Fruit fly (Drosophila melanogaster) whole organism, embryonic: Measurements from ENCODE around the gene mAcon1.

Experiments used
- BEAF-32 ChIP-seq: fragments of 200-800 bp; sonication (Bioruptor generic); optimal IDR thresholded peaks from 3 replicates; lab custom pipeline; 2017; ENCODE audit warnings: missing biosample characterization, missing genetic modification characterization, mild to moderate bottlenecking, moderate library complexity, missing genetic modification reagents
- CG10366 ChIP-seq: fragments of 200-800 bp; sonication (Bioruptor generic); IDR thresholded peaks from 2 replicates; pipeline ENCODE4 v1.3.6; 2022; ENCODE audit warnings: missing biosample characterization, missing genetic modification characterization
- CG10431 ChIP-seq: fragments of 200-800 bp; sonication (Bioruptor generic); optimal IDR thresholded peaks from 3 replicates; lab custom pipeline; 2018; ENCODE audit warnings: missing biosample characterization, mild to moderate bottlenecking, missing genetic modification characterization
- CG10959 ChIP-seq: fragments of 200-800 bp; sonication (Bioruptor generic); IDR thresholded peaks from 2 replicates; pipeline ENCODE4 v1.3.6; 2022; ENCODE audit warnings: missing biosample characterization, missing genetic modification characterization
- CG13894 ChIP-seq: fragments of 200-800 bp; sonication (Bioruptor generic); optimal IDR thresholded peaks from 3 replicates; lab custom pipeline; 2018; ENCODE audit warnings: missing biosample characterization, mild to moderate bottlenecking, missing genetic modification characterization, moderate library complexity
- CG1529 ChIP-seq: fragments of 200-800 bp; sonication (Bioruptor generic); optimal IDR thresholded peaks from 3 replicates; lab custom pipeline; 2018; ENCODE audit warnings: missing biosample characterization, missing genetic modification characterization
- CG16813 ChIP-seq: fragments of 200-800 bp; sonication (Bioruptor generic); IDR thresholded peaks from 3 replicates; pipeline ENCODE4 v1.3.6; 2022; ENCODE audit warnings: missing biosample characterization, missing genetic modification characterization; ENCODE audit not compliant: partially characterized antibody
- CG16863 ChIP-seq: fragments of 200-800 bp; sonication (Bioruptor generic); optimal IDR thresholded peaks from 3 replicates; lab custom pipeline; 2016; ENCODE audit warnings: missing biosample characterization, missing genetic modification characterization
- CG17186 ChIP-seq: fragments of 200-800 bp; sonication (Bioruptor generic); optimal IDR thresholded peaks from 3 replicates; lab custom pipeline; 2017; ENCODE audit warnings: missing biosample characterization, missing genetic modification reagents, missing genetic modification characterization
- CG17612 ChIP-seq: fragments of 200-800 bp; sonication (Bioruptor generic); IDR thresholded peaks from 2 replicates; pipeline ENCODE4 v1.3.6; 2022; ENCODE audit warnings: missing biosample characterization, missing genetic modification characterization
- CG18011 ChIP-seq: fragments of 200-800 bp; sonication (Bioruptor generic); optimal IDR thresholded peaks from 2 replicates; lab custom pipeline; 2017; ENCODE audit warnings: missing biosample characterization, missing genetic modification characterization, mild to moderate bottlenecking, moderate library complexity, missing genotype
- CG2875 ChIP-seq: fragments of 200-800 bp; sonication (Bioruptor generic); optimal IDR thresholded peaks from 2 replicates; lab custom pipeline; 2017; ENCODE audit warnings: missing biosample characterization, mild to moderate bottlenecking, missing genetic modification characterization, missing genetic modification reagents
- CG31388 ChIP-seq: fragments of 200-800 bp; sonication (Bioruptor generic); optimal IDR thresholded peaks from 2 replicates; lab custom pipeline; 2016; ENCODE audit warnings: missing biosample characterization, missing genetic modification characterization
- CG32532 ChIP-seq: fragments of 200-800 bp; sonication (Bioruptor generic); IDR thresholded peaks from 2 replicates; pipeline ENCODE4 v1.3.6; 2022; ENCODE audit warnings: missing biosample characterization, missing genetic modification characterization
- CG3407 ChIP-seq: fragments of 200-800 bp; sonication (Bioruptor generic); optimal IDR thresholded peaks from 2 replicates; lab custom pipeline; 2018; ENCODE audit warnings: missing biosample characterization, mild to moderate bottlenecking, missing genetic modification characterization
- CG3847 ChIP-seq: fragments of 200-800 bp; sonication (Bioruptor generic); IDR thresholded peaks from 2 replicates; pipeline ENCODE4 v1.3.6; 2022; ENCODE audit warnings: missing biosample characterization, missing genetic modification characterization
- CG4424 ChIP-seq: fragments of 200-800 bp; sonication (Bioruptor generic); optimal IDR thresholded peaks from 3 replicates; lab custom pipeline; 2016; ENCODE audit warnings: missing biosample characterization, missing genetic modification characterization
- CG4617 ChIP-seq: fragments of 200-800 bp; sonication (Bioruptor generic); optimal IDR thresholded peaks from 3 replicates; lab custom pipeline; 2016; ENCODE audit warnings: missing biosample characterization, missing genetic modification characterization, borderline replicate concordance
- CG6254 ChIP-seq: fragments of 200-800 bp; sonication (Bioruptor generic); optimal IDR thresholded peaks from 3 replicates; lab custom pipeline; 2017; ENCODE audit warnings: mild to moderate bottlenecking, missing biosample characterization, missing genetic modification reagents, missing genetic modification characterization
- CG6683 ChIP-seq: fragments of 200-800 bp; sonication (Bioruptor generic); optimal IDR thresholded peaks from 2 replicates; lab custom pipeline; 2017; ENCODE audit warnings: missing biosample characterization, mild to moderate bottlenecking, missing genetic modification characterization, missing genetic modification reagents
- CG7556 ChIP-seq: fragments of 200-800 bp; sonication (Bioruptor generic); optimal IDR thresholded peaks from 2 replicates; lab custom pipeline; 2017; ENCODE audit warnings: missing biosample characterization, mild to moderate bottlenecking, missing genetic modification characterization
- CG8089 ChIP-seq: fragments of 200-800 bp; sonication (Bioruptor generic); optimal IDR thresholded peaks from 3 replicates; lab custom pipeline; 2016; ENCODE audit warnings: missing biosample characterization, missing genetic modification characterization
- CG8290 ChIP-seq, 3 experiments: fragments of 200-800 bp; sonication (Bioruptor generic); optimal IDR thresholded peaks; 2 replicates each; lab custom pipeline; 2016 to 2019; ENCODE audit warnings: missing biosample characterization in 3 of 3, missing genetic modification characterization in 3 of 3, mild to moderate bottlenecking in 2 of 3, moderate library complexity in 1 of 3
- CG8388 ChIP-seq: fragments of 200-800 bp; sonication (Bioruptor generic); optimal IDR thresholded peaks from 2 replicates; lab custom pipeline; 2019; ENCODE audit warnings: missing biosample characterization, mild to moderate bottlenecking, missing genetic modification characterization, moderate library complexity
- CG9797 ChIP-seq: fragments of 200-800 bp; sonication (Bioruptor generic); optimal IDR thresholded peaks from 3 replicates; lab custom pipeline; 2018; ENCODE audit warnings: missing biosample characterization, mild to moderate bottlenecking, missing genetic modification characterization
- CkIIα-i1 ChIP-seq: fragments of 200-800 bp; sonication (Bioruptor generic); IDR thresholded peaks from 2 replicates; pipeline ENCODE4 v1.3.6; 2022; ENCODE audit warnings: missing biosample characterization, missing genetic modification characterization
- CoRest ChIP-seq: fragments of 200-800 bp; sonication (Bioruptor generic); optimal IDR thresholded peaks from 3 replicates; lab custom pipeline; 2018; ENCODE audit warnings: missing biosample characterization, mild to moderate bottlenecking, missing genetic modification characterization, moderate library complexity
- D ChIP-seq, 2 experiments: fragments of 200-800 bp in 1 of 2; fragments of >200 bp in 1 of 2; sonication (Bioruptor generic) in 1 of 2; optimal IDR thresholded peaks; 2 replicates in 1 of 2; 3 replicates in 1 of 2; lab custom pipeline; 2017; ENCODE audit warnings: mild to moderate bottlenecking in 1 of 2, missing biosample characterization in 1 of 2, missing genetic modification characterization in 1 of 2, missing genetic modification reagents in 1 of 2
- Gsc ChIP-seq: fragments of 200-800 bp; sonication (Bioruptor generic); IDR thresholded peaks from 2 replicates; pipeline ENCODE4 v1.3.6; 2022; ENCODE audit warnings: missing biosample characterization, missing genetic modification characterization
- Hr51 ChIP-seq, 2 experiments: fragments of 200-800 bp; sonication (Bioruptor generic); optimal IDR thresholded peaks; 2 replicates in 1 of 2; 3 replicates in 1 of 2; lab custom pipeline; 2016 to 2018; ENCODE audit warnings: missing biosample characterization in 2 of 2, missing genetic modification characterization in 2 of 2, mild to moderate bottlenecking in 1 of 2, moderate library complexity in 1 of 2
- Hsf ChIP-seq: fragments of 200-800 bp; sonication (Bioruptor generic); optimal IDR thresholded peaks from 3 replicates; lab custom pipeline; 2016; ENCODE audit warnings: missing biosample characterization, missing genetic modification characterization
- Kr ChIP-seq: fragments of 200-800 bp; sonication (Bioruptor generic); optimal IDR thresholded peaks from 2 replicates; lab custom pipeline; 2017; ENCODE audit warnings: missing biosample characterization, mild to moderate bottlenecking, missing genetic modification characterization
- MTF-1 ChIP-seq: fragments of 200-800 bp; sonication (Bioruptor generic); optimal IDR thresholded peaks from 2 replicates; lab custom pipeline; 2018; ENCODE audit warnings: missing biosample characterization, mild to moderate bottlenecking, missing genetic modification characterization, borderline replicate concordance
- Mrtf ChIP-seq: fragments of 200-800 bp; sonication (Bioruptor generic); IDR thresholded peaks from 3 replicates; pipeline ENCODE4 v1.3.6; 2022; ENCODE audit warnings: missing biosample characterization, missing genetic modification characterization
- NC2β ChIP-seq: fragments of 200-800 bp; sonication (Bioruptor generic); optimal IDR thresholded peaks from 2 replicates; lab custom pipeline; 2016; ENCODE audit warnings: missing biosample characterization, missing genetic modification characterization
- Xrp1 ChIP-seq: fragments of 200-800 bp; sonication (Bioruptor generic); IDR thresholded peaks from 2 replicates; pipeline ENCODE4 v1.3.6; 2022; ENCODE audit warnings: missing biosample characterization, missing genetic modification characterization
- ab ChIP-seq: fragments of 200-800 bp; sonication (Bioruptor generic); optimal IDR thresholded peaks from 2 replicates; lab custom pipeline; 2016; ENCODE audit warnings: missing biosample characterization, missing genetic modification characterization
- ato ChIP-seq: fragments of 200-800 bp; sonication (Bioruptor generic); IDR thresholded peaks from 2 replicates; pipeline ENCODE4 v1.3.6; 2022; ENCODE audit warnings: missing biosample characterization, missing genetic modification characterization; ENCODE audit not compliant: partially characterized antibody
- crp ChIP-seq, 2 experiments: fragments of 200-800 bp; sonication (Bioruptor generic); optimal IDR thresholded peaks; 2 replicates in 1 of 2; 3 replicates in 1 of 2; lab custom pipeline; 2017; ENCODE audit warnings: missing biosample characterization in 2 of 2, missing genetic modification characterization in 2 of 2, mild to moderate bottlenecking in 1 of 2, moderate library complexity in 1 of 2
- dati ChIP-seq: fragments of 200-800 bp; sonication (Bioruptor generic); IDR thresholded peaks from 2 replicates; pipeline ENCODE4 v1.3.6; 2022; ENCODE audit warnings: missing biosample characterization, missing genetic modification characterization
- dpn ChIP-seq, 2 experiments: fragments of 200-800 bp; sonication (Bioruptor generic); optimal IDR thresholded peaks; 3 replicates each; lab custom pipeline; 2016; ENCODE audit warnings: missing biosample characterization in 2 of 2, missing genetic modification characterization in 2 of 2
- hb ChIP-seq: fragments of 200-800 bp; sonication (Bioruptor generic); IDR thresholded peaks from 3 replicates; pipeline ENCODE4 v1.3.6; 2022; ENCODE audit warnings: missing biosample characterization, missing genetic modification characterization; ENCODE audit not compliant: partially characterized antibody
- prd ChIP-seq, 3 experiments: fragments of >200 bp in 2 of 3; fragments of 200-800 bp in 1 of 3; sonication (Bioruptor generic) in 1 of 3; optimal IDR thresholded peaks in 2 of 3; IDR thresholded peaks in 1 of 3; 2 replicates in 2 of 3; 3 replicates in 1 of 3; pipeline versions ENCODE4 v1.3.6 to Lab custom; 2017 to 2022; ENCODE audit warnings: missing biosample characterization in 1 of 3, missing genetic modification characterization in 1 of 3
- run ChIP-seq: fragments of 200-800 bp; sonication (Bioruptor generic); optimal IDR thresholded peaks from 3 replicates; lab custom pipeline; 2018; ENCODE audit warnings: missing biosample characterization, mild to moderate bottlenecking, missing genetic modification characterization
- seq ChIP-seq: fragments of 200-800 bp; sonication (Bioruptor generic); IDR thresholded peaks from 2 replicates; pipeline ENCODE4 v1.3.6; 2022; ENCODE audit warnings: missing biosample characterization, missing genetic modification characterization
- sqz ChIP-seq: fragments of 200-800 bp; sonication (Bioruptor generic); optimal IDR thresholded peaks from 3 replicates; lab custom pipeline; 2018; ENCODE audit warnings: missing biosample characterization, mild to moderate bottlenecking, missing genetic modification characterization
- tna ChIP-seq: fragments of 200-800 bp; sonication (Bioruptor generic); IDR thresholded peaks from 2 replicates; pipeline ENCODE4 v1.3.6; 2022; ENCODE audit warnings: missing biosample characterization, missing genetic modification characterization; ENCODE audit not compliant: partially characterized antibody
- zen ChIP-seq: fragments of 200-800 bp; sonication (Bioruptor generic); optimal IDR thresholded peaks from 3 replicates; lab custom pipeline; 2018; ENCODE audit warnings: missing biosample characterization, mild to moderate bottlenecking, missing genetic modification characterization, moderate library complexity

mAcon1 gene

DNA sequence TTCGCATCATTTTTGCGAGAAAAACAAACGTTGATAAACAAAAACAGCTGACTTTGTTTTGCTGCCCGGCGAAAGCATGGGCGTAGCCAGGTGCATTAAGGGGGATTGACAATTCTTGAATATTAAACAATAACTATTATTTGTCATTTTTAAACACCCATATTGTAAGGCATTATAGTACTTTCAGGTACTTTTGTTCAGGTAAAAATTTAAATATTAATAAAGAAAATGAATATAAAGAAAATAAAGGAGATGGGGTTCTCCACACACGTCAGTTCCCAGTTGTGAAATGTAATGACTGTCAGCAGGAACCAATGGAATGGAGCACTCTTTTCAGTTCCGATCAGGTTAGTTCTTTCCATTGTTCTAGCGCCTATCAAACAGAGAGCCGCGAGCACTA is 9.8 kb upstream of the mAcon1 start, which contains the start of the genes Coq3 and Pld3 (continued):
- peak; percentile 50 for TF ChIP-seq CG4617 (GFP tag; lab: Kevin White, UChicago)
- peak; percentile 46 for TF ChIP-seq CG10959
- TF ChIP-seq Gsc (GFP tag; lab: Robert Waterston, UW) = no peak
- peak; percentile 65 for TF ChIP-seq CG3847 (GFP tag; lab: Robert Waterston, UW)
- peak; percentile 71 for TF ChIP-seq CG6254 (GFP tag; lab: Kevin White, UChicago)
- TF ChIP-seq CG8290 (GFP tag; optimal IDR thresholded peaks at IDR 0.05; lab: Kevin White, UChicago) = peak; percentile 72
- peak in 1 of 2 experiments; percentile 90 for TF ChIP-seq CG8290 (tag; optimal IDR thresholded peaks at IDR 0.05; lab: Kevin White, UChicago)
- no peak for TF ChIP-seq Kr (GFP tag; lab: Kevin White, UChicago)
- peak; percentile 69 to 82 for TF ChIP-seq Hr51 (GFP tag; optimal IDR thresholded peaks at IDR 0.05; lab: Kevin White, UChicago)
- peak; percentile 69 for TF ChIP-seq CG10366
- TF ChIP-seq ato (GFP tag; lab: Robert Waterston, UW) = no peak
- peak; percentile 72 for TF ChIP-seq zen (tag; lab: Kevin White, UChicago)
- peak; percentile 50; the same call in 1 of the 2 replicates for TF ChIP-seq seq (GFP tag; lab: Robert Waterston, UW)
- TF ChIP-seq Mrtf (GFP tag; lab: Robert Waterston, UW) = peak; percentile 69; the same call in 1 of the 3 replicates
- TF ChIP-seq CG16863 (GFP tag; lab: Kevin White, UChicago) = peak; percentile 54
- peak; percentile 18 for TF ChIP-seq CG3407 (GFP tag; lab: Kevin White, UChicago)
- TF ChIP-seq sqz (GFP tag; lab: Kevin White, UChicago) = no peak
- TF ChIP-seq D (optimal IDR thresholded peaks at IDR 0.05; lab: Kevin White, UChicago) = no peak
- peak; percentile 69 for TF ChIP-seq D (GFP tag; optimal IDR thresholded peaks at IDR 0.05; lab: Kevin White, UChicago)
- no peak for TF ChIP-seq prd (optimal IDR thresholded peaks at IDR 0.05; lab: Kevin White, UChicago)
- peak; percentile 85 for TF ChIP-seq prd (GFP tag; IDR thresholded peaks at IDR 0.05; lab: Robert Waterston, UW)
- peak; percentile 82 for TF ChIP-seq CG13894 (tag; lab: Kevin White, UChicago)
- TF ChIP-seq dati (GFP tag; lab: Robert Waterston, UW) = peak; percentile 71
- TF ChIP-seq CG17186 (GFP tag; lab: Kevin White, UChicago) = peak; percentile 18
- peak; percentile 30 for TF ChIP-seq ab (GFP tag; lab: Kevin White, UChicago)
- TF ChIP-seq CG10431 = peak; percentile 6
- peak; percentile 3 for TF ChIP-seq BEAF-32 (GFP tag; lab: Kevin White, UChicago)
- TF ChIP-seq CG8388 (GFP tag; lab: Kevin White, UChicago) = peak; percentile 75
- TF ChIP-seq CG31388 (GFP tag; lab: Kevin White, UChicago) = peak; percentile 47
- peak; percentile 82 for TF ChIP-seq CoRest (tag; lab: Kevin White, UChicago)
- no peak for TF ChIP-seq CG9797 (GFP tag; lab: Kevin White, UChicago)
- peak; percentile 39 for TF ChIP-seq CG8089 (GFP tag; lab: Kevin White, UChicago)
- TF ChIP-seq CG2875 (GFP tag; lab: Kevin White, UChicago) = peak; percentile 71
- TF ChIP-seq CG4424 (GFP tag; lab: Kevin White, UChicago) = peak; percentile 82
- peak; percentile 32 for TF ChIP-seq MTF-1
- peak; percentile 65 for TF ChIP-seq CG1529 (GFP tag; lab: Kevin White, UChicago)
- peak; percentile 41 to 86 for TF ChIP-seq crp (GFP tag; optimal IDR thresholded peaks at IDR 0.05; lab: Kevin White, UChicago)
- TF ChIP-seq Xrp1 (GFP tag; lab: Robert Waterston, UW) = peak; percentile 90
- no peak for TF ChIP-seq hb
- peak; percentile 85 for TF ChIP-seq Hsf
- TF ChIP-seq tna = no peak
- peak; percentile 81 for TF ChIP-seq CG7556 (GFP tag; lab: Kevin White, UChicago)
- TF ChIP-seq run = peak; percentile 46
- TF ChIP-seq CkIIα-i1 (GFP tag; lab: Robert Waterston, UW) = no peak
- TF ChIP-seq dpn (GFP tag; optimal IDR thresholded peaks at IDR 0.05; lab: Kevin White, UChicago) = peak; percentile 73 to 83
- TF ChIP-seq NC2β (GFP tag; lab: Kevin White, UChicago) = peak; percentile 60
- TF ChIP-seq CG16813 = no peak
- no peak for TF ChIP-seq CG17612
- peak; percentile 66 for TF ChIP-seq CG6683 (GFP tag; lab: Kevin White, UChicago)
- TF ChIP-seq CG18011 (GFP tag; lab: Kevin White, UChicago) = peak; percentile 76
- TF ChIP-seq CG32532 (GFP tag; lab: Robert Waterston, UW) = peak; percentile 88
